Worm (Caenorhabditis elegans) whole organism, L3 larva: ENCODE measurements around the gene T05A8.11.

Experiments
- R02D3.7 ChIP-seq: fragments of 150-350 bp; optimal IDR thresholded peaks from 2 replicates; lab custom pipeline; 2014; ENCODE audit warnings: missing biosample characterization, missing genetic modification characterization
- ZK546.5 ChIP-seq: sonication (generic microtip); optimal IDR thresholded peaks from 2 replicates; lab custom pipeline; 2017; ENCODE audit warnings: missing biosample characterization, missing genetic modification characterization
- aly-2 ChIP-seq: fragments of 150-350 bp; optimal IDR thresholded peaks from 2 replicates; lab custom pipeline; 2014; ENCODE audit warnings: missing biosample characterization, missing genetic modification characterization
- ama-1 ChIP-seq: fragments of 150-350 bp; optimal IDR thresholded peaks from 2 replicates; lab custom pipeline; 2018
- ceh-16 ChIP-seq: sonication (generic microtip); optimal IDR thresholded peaks from 2 replicates; lab custom pipeline; 2017; ENCODE audit warnings: missing biosample characterization, missing genetic modification characterization
- ceh-28 ChIP-seq: fragments of 150-350 bp; optimal IDR thresholded peaks from 2 replicates; lab custom pipeline; 2014; ENCODE audit warnings: missing biosample characterization, missing genetic modification reagents, missing genetic modification characterization
- ceh-82 ChIP-seq: fragments of 150-350 bp; optimal IDR thresholded peaks from 2 replicates; lab custom pipeline; 2014; ENCODE audit warnings: missing biosample characterization, missing genetic modification characterization
- ceh-9 ChIP-seq: sonication (generic microtip); optimal IDR thresholded peaks from 2 replicates; lab custom pipeline; 2018; ENCODE audit warnings: missing biosample characterization, missing genetic modification characterization
- egl-5 ChIP-seq: fragments of 150-350 bp; optimal IDR thresholded peaks from 2 replicates; lab custom pipeline; 2017; ENCODE audit warnings: missing biosample characterization, missing genetic modification reagents, missing genetic modification characterization, inconsistent platforms
- elt-1 ChIP-seq: fragments of 150-350 bp; optimal IDR thresholded peaks from 2 replicates; lab custom pipeline; 2014; ENCODE audit warnings: missing biosample characterization, missing genetic modification characterization
- elt-2 ChIP-seq: sonication (generic microtip); optimal IDR thresholded peaks from 2 replicates; lab custom pipeline; 2016; ENCODE audit warnings: missing genetic modification reagents, mild to moderate bottlenecking, missing genetic modification characterization, missing compliant biosample characterization
- elt-3 ChIP-seq, 3 experiments: fragments of 150-350 bp in 1 of 3; sonication (generic microtip) in 2 of 3; optimal IDR thresholded peaks; 2 replicates in 2 of 3; 4 replicates in 1 of 3; lab custom pipeline; 2014 to 2017; ENCODE audit warnings: missing biosample characterization in 3 of 3, missing genetic modification characterization in 3 of 3
- eor-1 ChIP-seq, 2 experiments: fragments of 150-350 bp; optimal IDR thresholded peaks; 2 replicates each; lab custom pipeline; 2014 to 2018; ENCODE audit warnings: missing biosample characterization in 2 of 2, missing genetic modification characterization in 2 of 2
- fkh-10 ChIP-seq: sonication (generic microtip); optimal IDR thresholded peaks from 2 replicates; lab custom pipeline; 2017; ENCODE audit warnings: missing biosample characterization, missing genetic modification reagents, missing genetic modification characterization
- fkh-2 ChIP-seq: fragments of 150-350 bp; optimal IDR thresholded peaks from 2 replicates; lab custom pipeline; 2014; ENCODE audit warnings: missing biosample characterization, missing genetic modification reagents, missing genetic modification characterization
- fos-1 ChIP-seq: fragments of 150-350 bp; optimal IDR thresholded peaks from 2 replicates; lab custom pipeline; 2014; ENCODE audit warnings: missing biosample characterization, missing genetic modification characterization
- hmg-11 ChIP-seq: sonication (generic microtip); optimal IDR thresholded peaks from 2 replicates; lab custom pipeline; 2016; ENCODE audit warnings: missing genetic modification characterization, missing compliant biosample characterization
- jun-1 ChIP-seq: fragments of 150-350 bp; optimal IDR thresholded peaks from 2 replicates; lab custom pipeline; 2014; ENCODE audit warnings: missing biosample characterization, missing genetic modification reagents, missing genetic modification characterization
- lin-15B ChIP-seq: fragments of 150-350 bp; optimal IDR thresholded peaks from 2 replicates; lab custom pipeline; 2014; ENCODE audit warnings: missing biosample characterization, missing genetic modification characterization
- lin-39 ChIP-seq: fragments of 150-350 bp; optimal IDR thresholded peaks from 2 replicates; lab custom pipeline; 2018; ENCODE audit warnings: missing biosample characterization, missing genetic modification reagents, missing genetic modification characterization
- lsy-12 ChIP-seq: sonication (generic microtip); optimal IDR thresholded peaks from 2 replicates; lab custom pipeline; 2016; ENCODE audit warnings: mild to moderate bottlenecking, missing genetic modification characterization, missing compliant biosample characterization
- mdl-1 ChIP-seq: fragments of 150-350 bp; optimal IDR thresholded peaks from 2 replicates; lab custom pipeline; 2014; ENCODE audit warnings: missing biosample characterization, missing genetic modification characterization
- mml-1 ChIP-seq: fragments of 150-350 bp; sonication (generic microtip); optimal IDR thresholded peaks from 3 replicates; lab custom pipeline; 2014; ENCODE audit warnings: missing biosample characterization, missing genetic modification characterization
- nfya-1 ChIP-seq: sonication (generic microtip); optimal IDR thresholded peaks from 2 replicates; lab custom pipeline; 2017; ENCODE audit warnings: missing genetic modification characterization, mild to moderate bottlenecking, missing compliant biosample characterization, antibody characterized with exemption, moderate library complexity; ENCODE audit not compliant: insufficient read depth
- nhr-11 ChIP-seq: fragments of 150-350 bp; optimal IDR thresholded peaks from 2 replicates; lab custom pipeline; 2014; ENCODE audit warnings: missing biosample characterization, missing genetic modification characterization
- nhr-12 ChIP-seq: fragments of 150-350 bp; optimal IDR thresholded peaks from 2 replicates; lab custom pipeline; 2014; ENCODE audit warnings: missing biosample characterization, missing genetic modification characterization
- nhr-237 ChIP-seq: fragments of 150-350 bp; optimal IDR thresholded peaks from 2 replicates; lab custom pipeline; 2014; ENCODE audit warnings: missing biosample characterization, missing genetic modification characterization
- nhr-25 ChIP-seq: sonication (generic microtip); optimal IDR thresholded peaks from 2 replicates; lab custom pipeline; 2017; ENCODE audit warnings: missing biosample characterization, missing genetic modification characterization
- nhr-28 ChIP-seq: fragments of 150-350 bp; optimal IDR thresholded peaks from 2 replicates; lab custom pipeline; 2014; ENCODE audit warnings: missing biosample characterization, missing genetic modification characterization
- nhr-43 ChIP-seq: sonication (generic microtip); optimal IDR thresholded peaks from 2 replicates; lab custom pipeline; 2016; ENCODE audit warnings: mild to moderate bottlenecking, missing genetic modification characterization, missing compliant biosample characterization; ENCODE audit not compliant: poor library complexity, severe bottlenecking
- nhr-76 ChIP-seq: fragments of 150-350 bp; sonication (generic microtip); optimal IDR thresholded peaks from 5 replicates; lab custom pipeline; 2014; ENCODE audit warnings: missing biosample characterization, missing genetic modification characterization
- pqm-1 ChIP-seq: fragments of 150-350 bp; optimal IDR thresholded peaks from 2 replicates; lab custom pipeline; 2017; ENCODE audit warnings: missing biosample characterization, missing genetic modification characterization, inconsistent platforms
- sea-2 ChIP-seq: fragments of 150-350 bp; sonication (generic microtip); optimal IDR thresholded peaks from 4 replicates; lab custom pipeline; 2014; ENCODE audit warnings: missing biosample characterization, missing genetic modification reagents, missing genetic modification characterization
- snpc-4 ChIP-seq: fragments of 150-350 bp; optimal IDR thresholded peaks from 2 replicates; lab custom pipeline; 2014; ENCODE audit warnings: missing biosample characterization, missing genetic modification characterization
- zag-1 ChIP-seq: fragments of 150-350 bp; optimal IDR thresholded peaks from 2 replicates; lab custom pipeline; 2014; ENCODE audit warnings: missing biosample characterization, missing genetic modification characterization
- ztf-11 ChIP-seq: fragments of 150-350 bp; optimal IDR thresholded peaks from 2 replicates; lab custom pipeline; 2014; ENCODE audit warnings: missing biosample characterization, missing genetic modification characterization

T05A8.11 gene

ce11 chrII:2769021-2769420 is 43.6 kb upstream of the T05A8.11 start, which contains the start of gene F08D12.7:
Gene F08D12.7 (minus strand): TSS chrII:2769121.
- TF ChIP-seq lsy-12 (tag; lab: Kevin White, UChicago) (no peak), ztf-11 (no peak), nhr-237 (tag; lab: Kevin White, UChicago) (no peak), nhr-76 (tag; lab: Kevin White, UChicago) (no peak), elt-3 (tag; optimal IDR thresholded peaks at IDR 0.05; lab: Kevin White, UChicago) (no peak), eor-1 (tag; optimal IDR thresholded peaks at IDR 0.05; lab: Kevin White, UChicago) (no peak), pqm-1 (tag; lab: Kevin White, UChicago) (no peak), nhr-28 (tag; lab: Kevin White, UChicago) (no peak), ceh-9 (no peak), R02D3.7 (no peak), elt-1 (tag; lab: Kevin White, UChicago) (no peak), ZK546.5 (tag; lab: Kevin White, UChicago) (no peak), fkh-10 (GFP tag; lab: Kevin White, UChicago) (no peak), elt-2 (no peak), fkh-2 (no peak), ceh-16 (tag; lab: Kevin White, UChicago) (no peak)

ce11 chrII:2766331-2766730 is 40.9 kb upstream of the T05A8.11 start, which contains the start of gene F08D12.15:
Gene F08D12.15 (plus strand): TSS chrII:2766631.
- TF ChIP-seq sea-2 (GFP tag; lab: Kevin White, UChicago) = no peak
- no peak for TF ChIP-seq ceh-28
- no peak for TF ChIP-seq egl-5 (tag; lab: Kevin White, UChicago)
- no peak for TF ChIP-seq zag-1 (tag; lab: Kevin White, UChicago)
- no peak for TF ChIP-seq nhr-237 (tag; lab: Kevin White, UChicago)
- TF ChIP-seq lin-39 = no peak
- TF ChIP-seq aly-2 (tag; lab: Kevin White, UChicago) = no peak
- no peak for TF ChIP-seq fkh-10 (GFP tag; lab: Kevin White, UChicago)
- no peak for TF ChIP-seq jun-1 (tag; lab: Kevin White, UChicago)
- no peak for TF ChIP-seq mdl-1 (tag; lab: Kevin White, UChicago)
- no peak for TF ChIP-seq ceh-9
- TF ChIP-seq, all 47 proteins: peak for 0

DNA sequence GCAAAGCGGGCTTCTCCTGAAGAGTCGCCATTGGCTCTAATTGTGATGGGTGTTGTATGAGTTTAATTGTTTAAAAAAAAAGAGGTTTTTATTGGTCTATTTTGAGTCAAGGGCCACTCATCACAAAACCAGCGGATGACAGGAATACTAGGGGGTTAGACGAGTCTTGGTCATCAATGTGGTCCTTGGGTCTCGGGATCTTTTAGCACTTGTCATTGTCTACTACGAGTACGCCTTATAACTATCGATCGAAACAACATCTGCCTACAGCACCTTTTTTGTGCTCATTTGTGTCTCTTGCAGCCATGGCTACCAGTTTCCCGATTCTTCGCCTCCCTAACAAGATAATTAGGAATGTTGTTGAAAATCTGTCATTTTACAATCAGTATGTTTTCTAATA is 39.2 kb upstream of the T05A8.11 start, which contains the start of gene fbxb-108:
TSS of gene fbxb-108 (plus strand) at position 301 of the 400 bp plus-strand sequence.
- TF ChIP-seq eor-1 (tag; optimal IDR thresholded peaks at IDR 0.05; lab: Kevin White, UChicago) = no peak
- no peak for TF ChIP-seq fkh-2
- no peak for TF ChIP-seq aly-2 (tag; lab: Kevin White, UChicago)
- TF ChIP-seq ama-1 (lab: Kevin White, UChicago) = no peak
- TF ChIP-seq snpc-4 (tag; lab: Kevin White, UChicago) = no peak
- TF ChIP-seq nhr-25 (tag; lab: Kevin White, UChicago) = no peak
- no peak for TF ChIP-seq ztf-11
- no peak for TF ChIP-seq hmg-11 (tag; lab: Kevin White, UChicago)
- TF ChIP-seq zag-1 (tag; lab: Kevin White, UChicago) = no peak
- TF ChIP-seq ceh-82 (tag; lab: Kevin White, UChicago) = no peak
- TF ChIP-seq lin-39 = no peak
- no peak for TF ChIP-seq lin-15B (tag; lab: Kevin White, UChicago)
- TF ChIP-seq nhr-12 (tag; lab: Kevin White, UChicago) = no peak
- TF ChIP-seq fos-1 (tag; lab: Kevin White, UChicago) = no peak
- TF ChIP-seq nfya-1 (tag; lab: Kevin White, UChicago) = no peak
- TF ChIP-seq mdl-1 (tag; lab: Kevin White, UChicago) = no peak
- TF ChIP-seq nhr-43 (tag; lab: Kevin White, UChicago) = no peak
- TF ChIP-seq nhr-11 = no peak

ce11 chrII:2762108-2762507 is 36.6 kb upstream of the T05A8.11 start, which contains the start of gene fbxb-106:
Gene fbxb-106 (plus strand): TSS chrII:2762408.
- TF ChIP-seq mml-1 (tag; lab: Kevin White, UChicago) (no peak), ceh-82 (tag; lab: Kevin White, UChicago) (no peak), egl-5 (tag; lab: Kevin White, UChicago) (no peak)
